Worm (Caenorhabditis elegans) whole organism, young adult: ENCODE measurements around the gene C25H3.10.

Source experiments
- C06A6.2 ChIP-seq: fragments of 200-800 bp; sonication (Bioruptor generic); conservative IDR thresholded peaks from 2 replicates; pipeline ENCODE4 v1.3.6; 2022; ENCODE audit warnings: missing genetic modification characterization, missing compliant biosample characterization
- F22D6.2 ChIP-seq: sonication (generic microtip); optimal IDR thresholded peaks from 2 replicates; lab custom pipeline; 2016; ENCODE audit warnings: mild to moderate bottlenecking, missing genetic modification characterization, missing compliant biosample characterization
- F37B4.10 ChIP-seq: fragments of 200-800 bp; sonication (Bioruptor generic); IDR thresholded peaks from 2 replicates; pipeline ENCODE4 v1.3.6; 2022; ENCODE audit warnings: missing genetic modification characterization, missing compliant biosample characterization
- Y53F4B.3 ChIP-seq: fragments of 200-800 bp; sonication (Bioruptor generic); IDR thresholded peaks from 2 replicates; pipeline ENCODE4 v1.3.6; 2022; ENCODE audit warnings: missing genetic modification reagents, missing genetic modification characterization, missing compliant biosample characterization
- Y67H2A.10 ChIP-seq: fragments of 200-800 bp; sonication (Bioruptor generic); conservative IDR thresholded peaks from 2 replicates; pipeline ENCODE4 v1.3.6; 2022; ENCODE audit warnings: missing genetic modification reagents, missing genetic modification characterization, missing compliant biosample characterization
- Y95B8A.8 ChIP-seq: fragments of 200-800 bp; sonication (Bioruptor generic); IDR thresholded peaks from 2 replicates; pipeline ENCODE4 v1.3.6; 2022; ENCODE audit warnings: missing genetic modification reagents, missing genetic modification characterization, missing compliant biosample characterization
- ZK185.1 ChIP-seq: sonication (generic microtip); optimal IDR thresholded peaks from 2 replicates; lab custom pipeline; 2016; ENCODE audit warnings: mild to moderate bottlenecking, missing genetic modification characterization, missing compliant biosample characterization; ENCODE audit not compliant: poor library complexity, severe bottlenecking
- akir-1 ChIP-seq: fragments of 200-800 bp; sonication (Bioruptor generic); optimal IDR thresholded peaks from 2 replicates; lab custom pipeline; 2018; ENCODE audit warnings: mild to moderate bottlenecking, missing genetic modification characterization, moderate library complexity, missing compliant biosample characterization
- aptf-3 ChIP-seq: fragments of 200-800 bp; sonication (Bioruptor generic); IDR thresholded peaks from 2 replicates; pipeline ENCODE4 v1.3.6; 2022; ENCODE audit warnings: missing genetic modification characterization, missing compliant biosample characterization
- athp-1 ChIP-seq: sonication (generic microtip); optimal IDR thresholded peaks from 2 replicates; lab custom pipeline; 2017; ENCODE audit warnings: mild to moderate bottlenecking, missing genetic modification characterization, missing compliant biosample characterization
- bed-1 ChIP-seq: fragments of 200-800 bp; sonication (Bioruptor generic); IDR thresholded peaks from 2 replicates; pipeline ENCODE4 v1.3.6; 2022; ENCODE audit warnings: missing genetic modification reagents, missing genetic modification characterization, missing compliant biosample characterization
- ceh-100 ChIP-seq: fragments of 200-800 bp; sonication (Bioruptor generic); IDR thresholded peaks from 2 replicates; pipeline ENCODE4 v1.3.6; 2022; ENCODE audit warnings: missing genetic modification reagents, missing genetic modification characterization, missing compliant biosample characterization
- ceh-27 ChIP-seq: fragments of 200-800 bp; sonication (Bioruptor generic); optimal IDR thresholded peaks from 2 replicates; lab custom pipeline; 2018; ENCODE audit warnings: mild to moderate bottlenecking, missing genetic modification characterization, moderate library complexity, missing compliant biosample characterization
- ceh-40 ChIP-seq: fragments of 200-800 bp; sonication (Bioruptor generic); IDR thresholded peaks from 2 replicates; pipeline ENCODE4 v1.3.6; 2022; ENCODE audit warnings: missing genetic modification characterization, missing compliant biosample characterization
- ceh-79 ChIP-seq: sonication (generic microtip); optimal IDR thresholded peaks from 2 replicates; lab custom pipeline; 2017; ENCODE audit warnings: mild to moderate bottlenecking, missing genetic modification characterization, missing compliant biosample characterization
- dpl-1 ChIP-seq: fragments of 150-350 bp; optimal IDR thresholded peaks from 2 replicates; lab custom pipeline; 2014; ENCODE audit warnings: missing biosample characterization, missing genetic modification reagents, missing genetic modification characterization
- egrh-3 ChIP-seq: fragments of 200-800 bp; sonication (Bioruptor generic); IDR thresholded peaks from 2 replicates; pipeline ENCODE4 v1.3.6; 2022; ENCODE audit warnings: missing genetic modification reagents, missing genetic modification characterization, missing compliant biosample characterization
- ekl-4 ChIP-seq: fragments of 200-800 bp; sonication (Bioruptor generic); IDR thresholded peaks from 2 replicates; pipeline ENCODE4 v1.3.6; 2022; ENCODE audit warnings: missing genetic modification reagents, missing genetic modification characterization, missing compliant biosample characterization
- fkh-3 ChIP-seq: sonication (generic microtip); optimal IDR thresholded peaks from 2 replicates; lab custom pipeline; 2016; ENCODE audit warnings: mild to moderate bottlenecking, missing genetic modification characterization, missing compliant biosample characterization
- hlh-26 ChIP-seq: fragments of 200-800 bp; sonication (Bioruptor generic); conservative IDR thresholded peaks from 2 replicates; pipeline ENCODE4 v1.3.6; 2022; ENCODE audit warnings: missing genetic modification reagents, missing genetic modification characterization, missing compliant biosample characterization
- hsf-1 ChIP-seq: fragments of 200-800 bp; sonication (Bioruptor generic); IDR thresholded peaks from 2 replicates; pipeline ENCODE4 v1.3.6; 2022; ENCODE audit warnings: missing genetic modification reagents, missing genetic modification characterization, missing compliant biosample characterization
- lag-1 ChIP-seq: fragments of 200-800 bp; sonication (Bioruptor generic); IDR thresholded peaks from 2 replicates; pipeline ENCODE4 v1.3.6; 2022; ENCODE audit warnings: missing genetic modification reagents, missing genetic modification characterization, missing compliant biosample characterization
- lin-26 ChIP-seq: fragments of 200-800 bp; sonication (Bioruptor generic); IDR thresholded peaks from 2 replicates; pipeline ENCODE4 v1.3.6; 2022; ENCODE audit warnings: missing genetic modification reagents, missing genetic modification characterization, missing compliant biosample characterization
- lir-1 ChIP-seq: fragments of 200-800 bp; sonication (Bioruptor generic); conservative IDR thresholded peaks from 2 replicates; pipeline ENCODE4 v1.3.6; 2022; ENCODE audit warnings: missing genetic modification reagents, missing genetic modification characterization, missing compliant biosample characterization
- lsy-27 ChIP-seq: sonication (generic microtip); optimal IDR thresholded peaks from 2 replicates; lab custom pipeline; 2017; ENCODE audit warnings: missing genetic modification characterization, mild to moderate bottlenecking, missing compliant biosample characterization, antibody characterized with exemption, missing genotype, borderline replicate concordance; ENCODE audit not compliant: insufficient read depth
- madf-8 ChIP-seq: fragments of 200-800 bp; sonication (Bioruptor generic); conservative IDR thresholded peaks from 2 replicates; pipeline ENCODE4 v1.3.6; 2022; ENCODE audit warnings: missing genetic modification reagents, missing genetic modification characterization, missing compliant biosample characterization
- mel-28 ChIP-seq: sonication (generic microtip); optimal IDR thresholded peaks from 2 replicates; lab custom pipeline; 2016; ENCODE audit warnings: borderline replicate concordance, mild to moderate bottlenecking, missing genetic modification characterization, missing compliant biosample characterization
- nfya-1 ChIP-seq: sonication (generic microtip); optimal IDR thresholded peaks from 2 replicates; lab custom pipeline; 2017; ENCODE audit warnings: antibody characterized with exemption, missing compliant biosample characterization, missing genetic modification characterization, borderline replicate concordance; ENCODE audit not compliant: insufficient read depth
- nfya-2 ChIP-seq: fragments of 200-800 bp; sonication (Bioruptor generic); IDR thresholded peaks from 2 replicates; pipeline ENCODE4 v1.3.6; 2022; ENCODE audit warnings: missing genetic modification reagents, missing genetic modification characterization, missing compliant biosample characterization
- nhr-27 ChIP-seq: fragments of 200-800 bp; sonication (Bioruptor generic); optimal IDR thresholded peaks from 2 replicates; lab custom pipeline; 2018; ENCODE audit warnings: mild to moderate bottlenecking, missing genetic modification characterization, moderate library complexity, missing compliant biosample characterization
- nhr-80 ChIP-seq: sonication (generic microtip); optimal IDR thresholded peaks from 2 replicates; lab custom pipeline; 2016; ENCODE audit warnings: missing genetic modification characterization, missing compliant biosample characterization
- nhr-90 ChIP-seq: sonication (generic microtip); optimal IDR thresholded peaks from 2 replicates; lab custom pipeline; 2016; ENCODE audit warnings: missing genotype, mild to moderate bottlenecking, missing genetic modification characterization, missing compliant biosample characterization
- rcor-1 ChIP-seq: fragments of 200-800 bp; sonication (Bioruptor generic); IDR thresholded peaks from 2 replicates; pipeline ENCODE4 v1.3.6; 2022; ENCODE audit warnings: missing genetic modification reagents, missing genetic modification characterization, missing compliant biosample characterization
- sdz-38 ChIP-seq: sonication (generic microtip); optimal IDR thresholded peaks from 2 replicates; lab custom pipeline; 2016; ENCODE audit warnings: missing genotype, missing genetic modification characterization, missing compliant biosample characterization
- sea-2 ChIP-seq: fragments of 200-800 bp; sonication (Bioruptor generic); IDR thresholded peaks from 2 replicates; pipeline ENCODE4 v1.3.6; 2022; ENCODE audit warnings: missing genetic modification characterization, missing compliant biosample characterization
- snpc-1.1 ChIP-seq: sonication (generic microtip); optimal IDR thresholded peaks from 2 replicates; lab custom pipeline; 2017; ENCODE audit warnings: missing genetic modification characterization, mild to moderate bottlenecking, missing compliant biosample characterization, antibody characterized with exemption, moderate library complexity, missing genotype, missing genetic modification reagents; ENCODE audit not compliant: insufficient read depth
- tbp1 ChIP-seq: fragments of 200-800 bp; sonication (Bioruptor generic); optimal IDR thresholded peaks from 2 replicates; lab custom pipeline; 2018; ENCODE audit warnings: mild to moderate bottlenecking, missing genetic modification characterization, missing compliant biosample characterization
- unc-130 ChIP-seq: sonication (generic microtip); optimal IDR thresholded peaks from 2 replicates; lab custom pipeline; 2016; ENCODE audit warnings: missing genetic modification reagents, missing genetic modification characterization, missing compliant biosample characterization
- xnd-1 ChIP-seq: sonication (generic microtip); optimal IDR thresholded peaks from 2 replicates; lab custom pipeline; 2016; ENCODE audit warnings: missing genotype, missing genetic modification reagents, missing genetic modification characterization, missing compliant biosample characterization
- ztf-18 ChIP-seq: sonication (generic microtip); optimal IDR thresholded peaks from 2 replicates; lab custom pipeline; 2016; ENCODE audit warnings: missing genotype, mild to moderate bottlenecking, missing genetic modification characterization, missing compliant biosample characterization
- ztf-22 ChIP-seq: fragments of 200-800 bp; sonication (Bioruptor generic); optimal IDR thresholded peaks from 2 replicates; lab custom pipeline; 2018; ENCODE audit warnings: mild to moderate bottlenecking, missing genetic modification characterization, moderate library complexity, missing compliant biosample characterization
- ztf-28 ChIP-seq: fragments of 200-800 bp; sonication (Bioruptor generic); IDR thresholded peaks from 2 replicates; pipeline ENCODE4 v1.3.6; 2022; ENCODE audit warnings: missing genetic modification reagents, missing genetic modification characterization, missing compliant biosample characterization

C25H3.10 gene

ce11 chrII:5745088-5745487 lies 46.3 kb upstream of the C25H3.10 start, which contains the start of gene F10C1.9 (continued):
- no peak for TF ChIP-seq ceh-40 (GFP tag; lab: Robert Waterston, UW)
- TF ChIP-seq sdz-38 (tag; lab: Kevin White, UChicago), result no peak

- TF ChIP-seq nfya-1 (tag; lab: Kevin White, UChicago) (no peak), Y95B8A.8 (GFP tag; lab: Robert Waterston, UW) (no peak), nhr-80 (tag; lab: Kevin White, UChicago) (peak; percentile 67), F37B4.10 (no peak), ztf-28 (GFP tag; lab: Robert Waterston, UW) (no peak)
These were observed 45.6 kb upstream of the C25H3.10 start for ce11 chrII:5744342-5744741.

- peak; percentile 32 for TF ChIP-seq nhr-80 (tag; lab: Kevin White, UChicago)
- no peak for TF ChIP-seq madf-8 (GFP tag; lab: Robert Waterston, UW)
These were observed 44.0 kb upstream of the C25H3.10 start for ce11 chrII:5742767-5743166.

- no peak for TF ChIP-seq tbp1
- no peak for TF ChIP-seq snpc-1.1 (tag; lab: Kevin White, UChicago)
- TF ChIP-seq aptf-3 (GFP tag; lab: Robert Waterston, UW), result no peak
- no peak for TF ChIP-seq lir-1 (GFP tag; lab: Robert Waterston, UW)
- TF ChIP-seq mel-28 (tag; lab: Kevin White, UChicago), result no peak
- TF ChIP-seq ZK185.1, result no peak
- no peak for TF ChIP-seq hlh-26 (GFP tag; lab: Robert Waterston, UW)
- no peak for TF ChIP-seq Y53F4B.3 (GFP tag; lab: Robert Waterston, UW)
These were observed 40.0 kb upstream of the C25H3.10 start, which contains the start of gene hlh-14 for ce11 chrII:5738795-5739194. hlh-14 (minus strand) TSS chrII:5738895.

- TF ChIP-seq lsy-27 (no peak), fkh-3 (tag; lab: Kevin White, UChicago) (no peak), nfya-2 (GFP tag; lab: Robert Waterston, UW) (no peak), sea-2 (GFP tag; lab: Robert Waterston, UW) (no peak), nhr-27 (no peak), ekl-4 (GFP tag; lab: Robert Waterston, UW) (no peak), F22D6.2 (tag; lab: Kevin White, UChicago) (no peak), ceh-100 (GFP tag; lab: Robert Waterston, UW) (no peak), dpl-1 (no peak), egrh-3 (GFP tag; lab: Robert Waterston, UW) (no peak), ztf-18 (tag; lab: Kevin White, UChicago) (no peak), nhr-90 (no peak), hsf-1 (GFP tag; lab: Robert Waterston, UW) (no peak), C06A6.2 (no peak)
These were observed 37.8 kb upstream of the C25H3.10 start for ce11 chrII:5736599-5736998.

- no peak for TF ChIP-seq unc-130 (GFP tag; lab: Kevin White, UChicago)
- no peak for TF ChIP-seq lin-26 (GFP tag; lab: Robert Waterston, UW)
- no peak for TF ChIP-seq ceh-27 (GFP tag; lab: Kevin White, UChicago)
- TF ChIP-seq ztf-28 (GFP tag; lab: Robert Waterston, UW), result no peak
- TF ChIP-seq athp-1 (tag; lab: Kevin White, UChicago), result no peak
- TF ChIP-seq Y67H2A.10, result no peak
- TF ChIP-seq ceh-79 (tag; lab: Kevin White, UChicago), result no peak
- TF ChIP-seq rcor-1 (GFP tag; lab: Robert Waterston, UW), result no peak
- TF ChIP-seq egrh-3 (GFP tag; lab: Robert Waterston, UW), result no peak
- no peak for TF ChIP-seq bed-1 (GFP tag; lab: Robert Waterston, UW)
- TF ChIP-seq akir-1 (GFP tag; lab: Kevin White, UChicago), result no peak
- TF ChIP-seq xnd-1 (tag; lab: Kevin White, UChicago), result no peak
- no peak for TF ChIP-seq lag-1 (GFP tag; lab: Robert Waterston, UW)
- no peak for TF ChIP-seq ztf-22 (GFP tag; lab: Kevin White, UChicago)
These were observed 37.0 kb upstream of the C25H3.10 start for ce11 chrII:5735744-5736143.
